Fruit fly (Drosophila melanogaster): ENCODE measurements around the gene REPTOR-BP.
A peak's percentile ranks its signal among the peaks of the same experiment; 100 is the strongest.

REPTOR-BP gene

DNA sequence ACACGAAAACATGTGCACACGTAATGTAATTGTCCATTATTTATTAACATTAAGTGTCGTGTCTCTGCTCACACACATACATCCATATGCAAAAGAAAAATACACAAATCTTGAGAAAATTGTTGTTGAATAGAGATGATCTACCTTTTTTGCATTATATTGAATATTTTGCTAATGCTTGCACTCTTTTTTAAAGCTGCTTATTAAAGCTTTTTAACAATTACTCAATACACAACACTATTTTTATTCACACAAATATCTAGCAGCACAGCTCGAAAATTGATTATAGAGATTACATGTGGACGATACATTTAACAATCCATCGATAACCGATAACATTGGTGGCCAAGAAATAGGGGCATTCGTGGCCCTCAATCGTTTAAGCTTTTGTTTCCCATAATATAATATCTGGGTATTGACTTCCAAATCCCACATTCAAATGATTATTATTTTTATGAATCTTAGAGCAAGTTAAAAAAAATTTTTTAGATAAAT lies 28.2 kb downstream of the REPTOR-BP start, which contains the start of gene Ufd4 (continued):
- no peak for TF ChIP-seq Gsc (GFP tag; IDR thresholded peaks at IDR 0.05)
- TF ChIP-seq Camta (GFP tag; optimal IDR thresholded peaks at IDR 0.05): peak; percentile 68
- TF ChIP-seq Opbp (GFP tag; IDR thresholded peaks at IDR 0.05; ENCODE audit: partially characterized antibody): no peak; the same call in 2 of the 3 replicates
- peak; percentile 57 for TF ChIP-seq CG11398 (GFP tag; optimal IDR thresholded peaks at IDR 0.05)
- peak; percentile 36; the same call in 1 of the 2 replicates for TF ChIP-seq sob (GFP tag; IDR thresholded peaks at IDR 0.05)
- peak; percentile 16 for TF ChIP-seq CG9609 (GFP tag; optimal IDR thresholded peaks at IDR 0.05)
- TF ChIP-seq hbn (GFP tag; IDR thresholded peaks at IDR 0.05; ENCODE audit: partially characterized antibody): no peak; the same call in 1 of the 2 replicates
- peak; percentile 6 for TF ChIP-seq CG13123 (GFP tag; optimal IDR thresholded peaks at IDR 0.05)
- TF ChIP-seq mam (GFP tag; optimal IDR thresholded peaks at IDR 0.05): peak; percentile 62
- TF ChIP-seq exex (tag; optimal IDR thresholded peaks at IDR 0.05): peak; percentile 53
- TF ChIP-seq jumu (GFP tag; optimal IDR thresholded peaks at IDR 0.05): peak; percentile 36
- TF ChIP-seq Taf1 (GFP tag; IDR thresholded peaks at IDR 0.05): no peak
- peak; percentile 52; the same call in 1 of the 2 replicates for TF ChIP-seq CG4360 (GFP tag; IDR thresholded peaks at IDR 0.05)
- peak; percentile 40 for TF ChIP-seq her (GFP tag; optimal IDR thresholded peaks at IDR 0.05)
- TF ChIP-seq CG17359 (tag; optimal IDR thresholded peaks at IDR 0.05): peak; percentile 73
- TF ChIP-seq HLH3B (GFP tag; IDR thresholded peaks at IDR 0.05): peak; percentile 74; the same call in 1 of the 2 replicates
- TF ChIP-seq Six4 (GFP tag; optimal IDR thresholded peaks at IDR 0.05): peak; percentile 29
- TF ChIP-seq Ssrp (tag; optimal IDR thresholded peaks at IDR 0.05): peak; percentile 68
- no peak for TF ChIP-seq CG33213 (GFP tag; optimal IDR thresholded peaks at IDR 0.05)
- TF ChIP-seq tx (GFP tag; optimal IDR thresholded peaks at IDR 0.05): peak; percentile 58
- TF ChIP-seq CG6813 (GFP tag; optimal IDR thresholded peaks at IDR 0.05): no peak
- peak; percentile 23 for TF ChIP-seq eyg (GFP tag; optimal IDR thresholded peaks at IDR 0.05)
- peak; percentile 37 for TF ChIP-seq YL-1 (GFP tag; optimal IDR thresholded peaks at IDR 0.05)
- TF ChIP-seq CG1233 (GFP tag; optimal IDR thresholded peaks at IDR 0.05): peak; percentile 46
- TF ChIP-seq tll (GFP tag; optimal IDR thresholded peaks at IDR 0.05): no peak
- no peak for TF ChIP-seq NFAT (GFP tag; IDR thresholded peaks at IDR 0.05)
- peak; percentile 84 for TF ChIP-seq cg (GFP tag; optimal IDR thresholded peaks at IDR 0.05)
- TF ChIP-seq fd96Cb (tag; optimal IDR thresholded peaks at IDR 0.05): peak; percentile 56

- peak; percentile 17 for TF ChIP-seq Jarid2 (GFP tag; optimal IDR thresholded peaks at IDR 0.05)
- peak; percentile 96 for TF ChIP-seq Nf-YC (tag; optimal IDR thresholded peaks at IDR 0.05)
- TF ChIP-seq Atf6 (GFP tag; IDR thresholded peaks at IDR 0.05): no peak
- TF ChIP-seq CG5180 (GFP tag; optimal IDR thresholded peaks at IDR 0.05): peak; percentile 41
- peak; percentile 95 for TF ChIP-seq Nf-YB (GFP tag; optimal IDR thresholded peaks at IDR 0.05)
- 0 out of 3 replicates have a peak, but pooled peaks have one; percentile 51 for TF ChIP-seq CG2199 (GFP tag; IDR thresholded peaks at IDR 0.05)
Measured at dm6 chr2L:10294798-10295669, 31.1 kb downstream of the REPTOR-BP start, which contains the start of gene Hand. Hand (minus strand) TSS chr2L:10295385.

dm6 chr2L:10298306-10298705 lies 34.4 kb downstream of the REPTOR-BP start:
- TF ChIP-seq Gsc (GFP tag; IDR thresholded peaks at IDR 0.05): no peak
- TF ChIP-seq pnt (GFP tag; optimal IDR thresholded peaks at IDR 0.05): no peak
- TF ChIP-seq CG1832 (GFP tag; optimal IDR thresholded peaks at IDR 0.05): no peak
- TF ChIP-seq ato (GFP tag; IDR thresholded peaks at IDR 0.05; ENCODE audit: partially characterized antibody): peak; percentile 71
- no peak for TF ChIP-seq CG18764 (GFP tag; optimal IDR thresholded peaks at IDR 0.05)
- peak; percentile 63 for TF ChIP-seq CG12769 (tag; optimal IDR thresholded peaks at IDR 0.05)
- no peak for TF ChIP-seq CG10274 (GFP tag; optimal IDR thresholded peaks at IDR 0.05)
- TF ChIP-seq wor (GFP tag; IDR thresholded peaks at IDR 0.05): no peak
- no peak for TF ChIP-seq CrebB (tag; optimal IDR thresholded peaks at IDR 0.05)
- TF ChIP-seq D19A (tag; optimal IDR thresholded peaks at IDR 0.05): peak; percentile 53
- TF ChIP-seq sug (tag; optimal IDR thresholded peaks at IDR 0.05): peak; percentile 42
- TF ChIP-seq CG10267 (tag; optimal IDR thresholded peaks at IDR 0.05): no peak
- TF ChIP-seq knrl (GFP tag; IDR thresholded peaks at IDR 0.05; ENCODE audit: partially characterized antibody): no peak
- no peak for TF ChIP-seq slbo (GFP tag; IDR thresholded peaks at IDR 0.05)
